Fruit fly (Drosophila melanogaster): ENCODE data around the gene fend.

DNA sequence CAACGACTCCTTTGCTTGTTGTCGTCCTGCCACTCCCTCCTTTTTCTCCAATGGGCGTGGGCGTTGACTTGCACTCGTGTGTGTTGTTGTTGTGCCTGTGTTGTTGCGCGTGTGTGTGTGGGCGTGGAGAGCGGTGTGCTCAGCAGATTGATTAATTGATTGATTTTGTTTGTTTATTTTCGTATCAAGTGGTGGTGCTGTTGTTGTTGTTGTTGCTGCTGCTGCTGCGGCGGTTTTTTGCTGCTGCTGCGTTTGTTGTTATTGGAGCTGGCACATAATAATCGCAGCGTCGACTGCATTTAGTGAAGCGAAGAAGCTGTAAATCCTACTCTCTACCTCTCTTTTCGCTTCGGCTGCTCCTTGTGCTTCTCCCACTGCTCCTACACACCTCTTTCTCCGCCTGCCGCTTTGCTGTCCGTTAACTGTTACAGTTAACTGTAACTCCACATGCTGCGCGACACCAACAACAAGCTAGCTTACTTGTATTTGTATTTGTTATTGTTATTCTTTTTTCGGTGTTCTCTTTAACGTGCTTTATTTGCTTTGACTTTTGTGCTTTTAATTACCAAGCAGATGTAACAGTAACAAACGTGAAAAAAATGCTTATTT lies 554 bp downstream of the fend start:
- TF ChIP-seq CG8478 (optimal IDR thresholded peaks at IDR 0.05) (no peak), psq (optimal IDR thresholded peaks at IDR 0.05) (no peak)

Data from whole organism.